Fruit fly (Drosophila melanogaster) whole organism, embryonic: Measurements from ENCODE around the gene CG32713.

ENCODE experiments used
- Adf1 ChIP-seq: fragments of 200-800 bp; sonication (Bioruptor generic); IDR thresholded peaks from 2 replicates; pipeline ENCODE4 v1.3.6; 2022; ENCODE audit warnings: missing biosample characterization, missing genetic modification characterization
- Aef1 ChIP-seq: fragments of 200-800 bp; sonication (Bioruptor generic); IDR thresholded peaks from 3 replicates; pipeline ENCODE4 v1.3.6; 2022; ENCODE audit warnings: missing biosample characterization, missing genetic modification characterization
- Blimp-1 ChIP-seq: fragments of 200-800 bp; sonication (Bioruptor generic); optimal IDR thresholded peaks from 3 replicates; lab custom pipeline; 2018; ENCODE audit warnings: missing biosample characterization, missing genetic modification characterization, mild to moderate bottlenecking, moderate library complexity, missing genetic modification reagents
- CG10565 ChIP-seq: fragments of 200-800 bp; sonication (Bioruptor generic); optimal IDR thresholded peaks from 3 replicates; lab custom pipeline; 2016; ENCODE audit warnings: missing biosample characterization, mild to moderate bottlenecking, missing genetic modification characterization
- CG11085 ChIP-seq: fragments of 200-800 bp; sonication (Bioruptor generic); IDR thresholded peaks from 2 replicates; pipeline ENCODE4 v1.3.6; 2022; ENCODE audit warnings: missing biosample characterization, missing genetic modification characterization
- CG11723 ChIP-seq: fragments of 200-800 bp; sonication (Bioruptor generic); optimal IDR thresholded peaks from 2 replicates; lab custom pipeline; 2017; ENCODE audit warnings: missing biosample characterization, mild to moderate bottlenecking, missing genetic modification characterization
- CG12155 ChIP-seq: fragments of 200-800 bp; sonication (Bioruptor generic); optimal IDR thresholded peaks from 3 replicates; lab custom pipeline; 2016; ENCODE audit warnings: missing biosample characterization, missing genetic modification characterization
- CG13424 ChIP-seq: fragments of 200-800 bp; sonication (Bioruptor generic); optimal IDR thresholded peaks from 2 replicates; lab custom pipeline; 2019; ENCODE audit warnings: missing biosample characterization, mild to moderate bottlenecking, missing genetic modification characterization, moderate library complexity
- CG14860 ChIP-seq: fragments of 200-800 bp; sonication (Bioruptor generic); IDR thresholded peaks from 3 replicates; pipeline ENCODE4 v1.3.6; 2022; ENCODE audit warnings: missing biosample characterization, missing genetic modification characterization; ENCODE audit not compliant: partially characterized antibody
- CG15479 ChIP-seq: fragments of 200-800 bp; sonication (Bioruptor generic); optimal IDR thresholded peaks from 3 replicates; lab custom pipeline; 2019; ENCODE audit warnings: missing biosample characterization, mild to moderate bottlenecking, missing genetic modification characterization, moderate library complexity
- CG1602 ChIP-seq: fragments of 200-800 bp; sonication (Bioruptor generic); optimal IDR thresholded peaks from 3 replicates; lab custom pipeline; 2016; ENCODE audit warnings: missing biosample characterization, missing genetic modification characterization
- CG17328 ChIP-seq: fragments of 200-800 bp; sonication (Bioruptor generic); IDR thresholded peaks from 2 replicates; pipeline ENCODE4 v1.3.6; 2022; ENCODE audit warnings: missing biosample characterization, missing genetic modification characterization
- CG17912 ChIP-seq: fragments of 200-800 bp; sonication (Bioruptor generic); optimal IDR thresholded peaks from 2 replicates; lab custom pipeline; 2018; ENCODE audit warnings: missing biosample characterization, mild to moderate bottlenecking, missing genetic modification characterization
- CG4282 ChIP-seq: fragments of 200-800 bp; sonication (Bioruptor generic); optimal IDR thresholded peaks from 2 replicates; lab custom pipeline; 2016; ENCODE audit warnings: missing biosample characterization, missing genetic modification characterization
- CG4360 ChIP-seq: fragments of 200-800 bp; sonication (Bioruptor generic); IDR thresholded peaks from 2 replicates; pipeline ENCODE4 v1.3.6; 2022; ENCODE audit warnings: missing biosample characterization, missing genetic modification characterization
- CG4820 ChIP-seq: fragments of 200-800 bp; sonication (Bioruptor generic); optimal IDR thresholded peaks from 3 replicates; lab custom pipeline; 2016; ENCODE audit warnings: missing biosample characterization, missing genetic modification characterization
- CG5180 ChIP-seq: fragments of 200-800 bp; sonication (Bioruptor generic); optimal IDR thresholded peaks from 3 replicates; lab custom pipeline; 2017; ENCODE audit warnings: missing biosample characterization, missing genetic modification characterization, mild to moderate bottlenecking, moderate library complexity, missing genetic modification reagents
- CG6654 ChIP-seq: fragments of 200-800 bp; sonication (Bioruptor generic); optimal IDR thresholded peaks from 2 replicates; lab custom pipeline; 2017; ENCODE audit warnings: missing biosample characterization, mild to moderate bottlenecking, missing genetic modification characterization
- CG8290 ChIP-seq, 3 experiments: fragments of 200-800 bp; sonication (Bioruptor generic); optimal IDR thresholded peaks; 2 replicates each; lab custom pipeline; 2016 to 2019; ENCODE audit warnings: missing biosample characterization in 3 of 3, missing genetic modification characterization in 3 of 3, mild to moderate bottlenecking in 2 of 3, moderate library complexity in 1 of 3
- CG8478 ChIP-seq: fragments of >200 bp; optimal IDR thresholded peaks from 2 replicates; lab custom pipeline; 2018
- CG9437 ChIP-seq: fragments of 200-800 bp; sonication (Bioruptor generic); optimal IDR thresholded peaks from 2 replicates; lab custom pipeline; 2018; ENCODE audit warnings: missing biosample characterization, mild to moderate bottlenecking, missing genetic modification characterization
- Deaf1 ChIP-seq: fragments of 200-800 bp; optimal IDR thresholded peaks from 3 replicates; lab custom pipeline; 2019; ENCODE audit warnings: missing biosample characterization, mild to moderate bottlenecking, missing genetic modification characterization, moderate library complexity
- HHEX ChIP-seq: fragments of 200-800 bp; sonication (Bioruptor generic); optimal IDR thresholded peaks from 3 replicates; lab custom pipeline; 2017; ENCODE audit warnings: missing biosample characterization, mild to moderate bottlenecking, missing genetic modification characterization, missing genetic modification reagents
- HLH4C ChIP-seq: fragments of 200-800 bp; sonication (Bioruptor generic); IDR thresholded peaks from 3 replicates; pipeline ENCODE4 v1.3.6; 2022; ENCODE audit warnings: missing biosample characterization, missing genetic modification characterization; ENCODE audit not compliant: partially characterized antibody
- Hr3 ChIP-seq: fragments of 200-800 bp; sonication (Bioruptor generic); optimal IDR thresholded peaks from 3 replicates; lab custom pipeline; 2016; ENCODE audit warnings: missing biosample characterization, missing genetic modification characterization
- Hr39 ChIP-seq: fragments of >200 bp; optimal IDR thresholded peaks from 2 replicates; lab custom pipeline; 2017
- Med ChIP-seq: fragments of 200-800 bp; sonication (Bioruptor generic); peaks from one replicate; lab custom pipeline; 2016; ENCODE audit warnings: missing biosample characterization, missing genetic modification characterization, mild to moderate bottlenecking, inconsistent platforms, moderate library complexity
- Spps ChIP-seq: fragments of 200-800 bp; sonication (Bioruptor generic); optimal IDR thresholded peaks from 2 replicates; lab custom pipeline; 2018; ENCODE audit warnings: missing biosample characterization, mild to moderate bottlenecking, missing genetic modification characterization
- Taf1 ChIP-seq: fragments of 200-800 bp; sonication (Bioruptor generic); IDR thresholded peaks from 2 replicates; pipeline ENCODE4 v1.3.6; 2022; ENCODE audit warnings: missing biosample characterization, missing genetic modification characterization
- Vsx1 ChIP-seq: fragments of 200-800 bp; sonication (Bioruptor generic); optimal IDR thresholded peaks from 2 replicates; lab custom pipeline; 2017; ENCODE audit warnings: missing biosample characterization, mild to moderate bottlenecking, missing genetic modification characterization, missing genetic modification reagents
- ase ChIP-seq: fragments of 200-800 bp; sonication (Bioruptor generic); IDR thresholded peaks from 3 replicates; pipeline ENCODE4 v1.3.6; 2022; ENCODE audit warnings: missing biosample characterization, missing genetic modification characterization
- chinmo ChIP-seq: fragments of 200-800 bp; sonication (Bioruptor generic); IDR thresholded peaks from 4 replicates; pipeline ENCODE4 v1.3.6; 2022; ENCODE audit warnings: missing biosample characterization, missing genetic modification characterization; ENCODE audit not compliant: partially characterized antibody
- cwo ChIP-seq: fragments of 200-800 bp; sonication (Bioruptor generic); optimal IDR thresholded peaks from 3 replicates; lab custom pipeline; 2017; ENCODE audit warnings: missing biosample characterization, missing genetic modification characterization, mild to moderate bottlenecking, moderate library complexity, missing genetic modification reagents
- dmrt99B ChIP-seq: fragments of 200-800 bp; sonication (Bioruptor generic); optimal IDR thresholded peaks from 2 replicates; lab custom pipeline; 2018; ENCODE audit warnings: missing biosample characterization, mild to moderate bottlenecking, missing genetic modification characterization, moderate library complexity
- exex ChIP-seq: fragments of 200-800 bp; sonication (Bioruptor generic); optimal IDR thresholded peaks from 4 replicates; lab custom pipeline; 2018; ENCODE audit warnings: missing biosample characterization, mild to moderate bottlenecking, missing genetic modification characterization, moderate library complexity
- fru ChIP-seq: fragments of >200 bp; optimal IDR thresholded peaks from 2 replicates; lab custom pipeline; 2017
- gcm2 ChIP-seq: fragments of 200-800 bp; sonication (Bioruptor generic); optimal IDR thresholded peaks from 2 replicates; lab custom pipeline; 2016; ENCODE audit warnings: missing biosample characterization, missing genetic modification characterization
- her ChIP-seq: fragments of 200-800 bp; sonication (Bioruptor generic); optimal IDR thresholded peaks from 2 replicates; lab custom pipeline; 2016; ENCODE audit warnings: missing biosample characterization, missing genetic modification characterization
- lilli ChIP-seq: fragments of 200-800 bp; sonication (Bioruptor generic); optimal IDR thresholded peaks from 3 replicates; lab custom pipeline; 2016; ENCODE audit warnings: missing biosample characterization, missing genetic modification characterization
- mirr ChIP-seq: fragments of 200-800 bp; sonication (Bioruptor generic); optimal IDR thresholded peaks from 3 replicates; lab custom pipeline; 2018; ENCODE audit warnings: missing biosample characterization, mild to moderate bottlenecking, missing genetic modification characterization
- nerfin-2 ChIP-seq: fragments of 200-800 bp; sonication (Bioruptor generic); IDR thresholded peaks from 2 replicates; pipeline ENCODE4 v1.3.6; 2022; ENCODE audit warnings: missing biosample characterization, missing genetic modification characterization; ENCODE audit not compliant: partially characterized antibody
- oc ChIP-seq: fragments of 200-800 bp; sonication (Bioruptor generic); optimal IDR thresholded peaks from 2 replicates; lab custom pipeline; 2018; ENCODE audit warnings: missing biosample characterization, mild to moderate bottlenecking, missing genetic modification characterization, moderate library complexity
- org-1 ChIP-seq: fragments of 200-800 bp; sonication (Bioruptor generic); optimal IDR thresholded peaks from 2 replicates; lab custom pipeline; 2017; ENCODE audit warnings: missing biosample characterization, missing genetic modification characterization
- peb ChIP-seq: fragments of 200-800 bp; sonication (Bioruptor generic); IDR thresholded peaks from 2 replicates; pipeline ENCODE4 v1.3.6; 2022; ENCODE audit warnings: missing biosample characterization, missing genetic modification characterization
- rib ChIP-seq: fragments of 200-800 bp; sonication (Bioruptor generic); IDR thresholded peaks from 2 replicates; pipeline ENCODE4 v1.3.6; 2022; ENCODE audit warnings: missing biosample characterization, missing genetic modification characterization
- sug ChIP-seq: fragments of 200-800 bp; optimal IDR thresholded peaks from 2 replicates; lab custom pipeline; 2019; ENCODE audit warnings: missing biosample characterization, mild to moderate bottlenecking, missing genetic modification characterization, moderate library complexity
- tup ChIP-seq: fragments of 200-800 bp; sonication (Bioruptor generic); optimal IDR thresholded peaks from 2 replicates; lab custom pipeline; 2016; ENCODE audit warnings: missing biosample characterization, mild to moderate bottlenecking, missing genetic modification characterization, moderate library complexity
- vvl ChIP-seq: fragments of 200-800 bp; sonication (Bioruptor generic); IDR thresholded peaks from 2 replicates; pipeline ENCODE4 v1.3.6; 2022; ENCODE audit warnings: missing biosample characterization, missing genetic modification characterization

The CG32713 gene

DNA sequence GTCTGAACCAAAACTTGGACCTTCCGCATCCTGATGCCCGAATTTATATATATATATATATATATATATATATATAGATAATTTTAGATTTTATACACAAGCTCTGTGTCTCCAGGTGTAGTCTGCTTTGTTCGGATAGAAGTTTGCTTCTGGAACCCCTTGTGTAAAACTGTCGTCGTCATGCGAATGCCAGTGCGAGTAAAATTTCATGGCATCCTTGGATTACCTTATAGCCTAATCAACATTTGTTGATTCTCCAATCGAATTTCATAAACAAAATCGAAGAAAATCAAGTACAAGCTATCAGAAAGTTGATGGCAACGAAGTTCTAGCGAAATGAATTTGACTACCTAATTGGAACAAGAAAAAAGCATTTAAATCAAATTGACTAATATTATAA, at the start of gene CG32713:
Gene CG32713 (minus strand): TSS at position 101 of the 400 bp plus-strand sequence.
- TF ChIP-seq Spps (tag; lab: Kevin White, UChicago) (no peak), ase (GFP tag; lab: Robert Waterston, UW) (no peak), org-1 (GFP tag; lab: Kevin White, UChicago) (no peak), Hr39 (lab: Kevin White, UChicago) (no peak), CG6654 (no peak), CG8290 (GFP tag; optimal IDR thresholded peaks at IDR 0.05; lab: Kevin White, UChicago) (no peak), CG8290 (tag; optimal IDR thresholded peaks at IDR 0.05; lab: Kevin White, UChicago) (no peak), Hr3 (GFP tag; lab: Kevin White, UChicago) (no peak), CG1602 (no peak), Taf1 (GFP tag; lab: Robert Waterston, UW) (no peak), CG12155 (GFP tag; lab: Kevin White, UChicago) (no peak), CG5180 (GFP tag; lab: Kevin White, UChicago) (no peak), CG13424 (tag; lab: Kevin White, UChicago) (no peak), peb (no peak), dmrt99B (no peak), CG4282 (GFP tag; lab: Kevin White, UChicago) (no peak), Deaf1 (tag; lab: Kevin White, UChicago) (no peak)

dm6 chrX:8505023-8505604, 47.7 kb upstream of the CG32713 start:
- TF ChIP-seq Aef1 (GFP tag; lab: Robert Waterston, UW), result no peak
- TF ChIP-seq rib (GFP tag; lab: Robert Waterston, UW), result no peak
- peak; percentile 67 for TF ChIP-seq oc (tag; lab: Kevin White, UChicago)
- TF ChIP-seq Blimp-1, result peak; percentile 81
- TF ChIP-seq HHEX (GFP tag; lab: Kevin White, UChicago), result no peak
- TF ChIP-seq CG17912 (GFP tag; lab: Kevin White, UChicago), result no peak
- peak; percentile 65; the same call in 1 of the 2 replicates for TF ChIP-seq vvl
- peak; percentile 63 for TF ChIP-seq HLH4C (GFP tag; lab: Robert Waterston, UW)
- peak; percentile 65 for TF ChIP-seq cwo (GFP tag; lab: Kevin White, UChicago)
- no peak for TF ChIP-seq mirr (GFP tag; lab: Kevin White, UChicago)
- 0 out of 3 replicates have a peak, but pooled peaks have one; percentile 21 for TF ChIP-seq CG14860 (GFP tag; lab: Robert Waterston, UW)
- TF ChIP-seq nerfin-2 (GFP tag; lab: Robert Waterston, UW), result peak; percentile 54; the same call in 1 of the 2 replicates

dm6 chrX:8502053-8502452, 44.6 kb upstream of the CG32713 start:
- TF ChIP-seq lilli (GFP tag; lab: Kevin White, UChicago) (no peak), Adf1 (GFP tag; lab: Robert Waterston, UW) (peak; percentile 97), CG15479 (no peak), Vsx1 (GFP tag; lab: Kevin White, UChicago) (peak; percentile 21), chinmo (peak; percentile 62; the same call in 1 of the 4 replicates), CG4360 (GFP tag; lab: Robert Waterston, UW) (no peak), tup (no peak), CG11085 (no peak), sug (tag; lab: Kevin White, UChicago) (peak; percentile 14), org-1 (GFP tag; lab: Kevin White, UChicago) (no peak), CG9437 (GFP tag; lab: Kevin White, UChicago) (no peak), Deaf1 (tag; lab: Kevin White, UChicago) (peak; percentile 71), CG4820 (GFP tag; lab: Kevin White, UChicago) (no peak), gcm2 (GFP tag; lab: Kevin White, UChicago) (no peak), fru (lab: Kevin White, UChicago) (no peak), CG8478 (no peak), Med (GFP tag; lab: Kevin White, UChicago) (peak; percentile 4), CG1602 (no peak), CG10565 (GFP tag; lab: Kevin White, UChicago) (no peak), CG17328 (no peak), CG11723 (GFP tag; lab: Kevin White, UChicago) (no peak), exex (tag; lab: Kevin White, UChicago) (peak; percentile 17), her (GFP tag; lab: Kevin White, UChicago) (no peak)
